Fruit fly (Drosophila melanogaster): Measurements from ENCODE around the gene PAPLA1.
A peak's percentile ranks its signal among the peaks of the same experiment; 100 is the strongest.

DNA sequence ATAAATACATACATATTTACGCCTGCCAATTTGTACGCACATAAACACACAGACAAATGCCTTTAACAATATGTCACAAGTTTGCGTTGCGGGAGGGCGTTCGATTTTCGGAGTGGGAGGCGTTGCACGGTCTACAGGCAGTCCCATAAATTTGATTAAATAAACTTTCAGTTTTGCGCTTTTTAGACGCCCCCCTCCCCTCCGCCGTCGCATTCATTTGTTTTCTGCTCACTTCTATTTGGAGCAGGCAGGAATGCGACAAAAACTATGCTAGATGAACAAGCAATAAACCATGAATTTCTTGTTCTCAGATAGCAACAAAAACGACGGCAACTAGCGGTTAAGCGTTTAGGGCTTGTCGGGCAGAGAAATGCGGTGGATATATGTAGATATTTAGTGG is 60.4 kb downstream of the PAPLA1 start:
- TF ChIP-seq CG12768 (GFP tag; optimal IDR thresholded peaks at IDR 0.05) (no peak), ovo (GFP tag; optimal IDR thresholded peaks at IDR 0.05) (no peak), toe (GFP tag; optimal IDR thresholded peaks at IDR 0.05) (no peak), Hr96 (GFP tag; optimal IDR thresholded peaks at IDR 0.05) (no peak), CG5204 (GFP tag; optimal IDR thresholded peaks at IDR 0.05) (peak; percentile 15), CG14711 (tag; optimal IDR thresholded peaks at IDR 0.05) (no peak), Clk (GFP tag; optimal IDR thresholded peaks at IDR 0.05) (no peak), bab1 (GFP tag; optimal IDR thresholded peaks at IDR 0.05) (no peak), kay (GFP tag; ENCODE audit: borderline replicate concordance) (no peak), CG7101 (tag; optimal IDR thresholded peaks at IDR 0.05) (no peak), Crg-1 (GFP tag; optimal IDR thresholded peaks at IDR 0.05) (no peak), Mnt (GFP tag; optimal IDR thresholded peaks at IDR 0.05) (no peak), CG7045 (GFP tag; optimal IDR thresholded peaks at IDR 0.05) (no peak), cnc (optimal IDR thresholded peaks at IDR 0.05) (no peak)
